Worm (Caenorhabditis elegans) whole organism, young adult: ENCODE results near the gene dlc-1.
A peak's percentile ranks its signal among the peaks of the same experiment; 100 is the strongest.

Experiments
- B0019.2 ChIP-seq: fragments of 200-800 bp; sonication (Bioruptor generic); conservative IDR thresholded peaks from 2 replicates; pipeline ENCODE4 v1.3.6; 2022; ENCODE audit warnings: missing genetic modification reagents, missing genetic modification characterization, missing compliant biosample characterization
- B0035.1 ChIP-seq: sonication (generic microtip); optimal IDR thresholded peaks from 2 replicates; lab custom pipeline; 2016; ENCODE audit warnings: missing genetic modification characterization, mild to moderate bottlenecking, missing compliant biosample characterization, missing genotype, missing genetic modification reagents
- D2030.7 ChIP-seq: fragments of 200-800 bp; sonication (Bioruptor generic); IDR thresholded peaks from 2 replicates; pipeline ENCODE4 v1.3.6; 2022; ENCODE audit warnings: missing genetic modification reagents, missing genetic modification characterization, missing compliant biosample characterization
- F23B12.7 ChIP-seq: sonication (generic microtip); optimal IDR thresholded peaks from 2 replicates; lab custom pipeline; 2017; ENCODE audit warnings: missing genetic modification characterization, mild to moderate bottlenecking, missing compliant biosample characterization, antibody characterized with exemption, moderate library complexity; ENCODE audit not compliant: insufficient read depth
- F33H1.4 ChIP-seq: fragments of 200-800 bp; sonication (Bioruptor generic); IDR thresholded peaks from 2 replicates; pipeline ENCODE4 v1.3.6; 2022; ENCODE audit warnings: missing genetic modification reagents, missing genetic modification characterization, missing compliant biosample characterization
- F37B4.10 ChIP-seq: fragments of 200-800 bp; sonication (Bioruptor generic); IDR thresholded peaks from 2 replicates; pipeline ENCODE4 v1.3.6; 2022; ENCODE audit warnings: missing genetic modification characterization, missing compliant biosample characterization
- F57C9.4 ChIP-seq: sonication (generic microtip); optimal IDR thresholded peaks from 2 replicates; lab custom pipeline; 2017; ENCODE audit warnings: mild to moderate bottlenecking, missing genetic modification characterization, missing compliant biosample characterization
- T26A5.8 ChIP-seq: sonication (generic microtip); optimal IDR thresholded peaks from 2 replicates; lab custom pipeline; 2016; ENCODE audit warnings: missing genetic modification characterization, missing compliant biosample characterization
- ZK185.1 ChIP-seq: sonication (generic microtip); optimal IDR thresholded peaks from 2 replicates; lab custom pipeline; 2016; ENCODE audit warnings: mild to moderate bottlenecking, missing genetic modification characterization, missing compliant biosample characterization; ENCODE audit not compliant: poor library complexity, severe bottlenecking
- ama-1 ChIP-seq, 3 experiments: fragments of 150-350 bp in 1 of 3; sonication (generic microtip) in 2 of 3; optimal IDR thresholded peaks; 2 replicates each; lab custom pipeline; 2014 to 2018; ENCODE audit warnings: missing biosample characterization in 2 of 3, missing genetic modification characterization in 2 of 3, missing genetic modification reagents in 2 of 3
- aptf-2 ChIP-seq: fragments of 200-800 bp; sonication (Bioruptor generic); conservative IDR thresholded peaks from 2 replicates; pipeline ENCODE4 v1.3.6; 2022; ENCODE audit warnings: missing genetic modification reagents, missing genetic modification characterization, missing compliant biosample characterization
- atf-7 ChIP-seq: sonication (generic microtip); optimal IDR thresholded peaks from 2 replicates; lab custom pipeline; 2017; ENCODE audit warnings: mild to moderate bottlenecking, missing genetic modification characterization, missing compliant biosample characterization
- athp-1 ChIP-seq: sonication (generic microtip); optimal IDR thresholded peaks from 2 replicates; lab custom pipeline; 2017; ENCODE audit warnings: mild to moderate bottlenecking, missing genetic modification characterization, missing compliant biosample characterization
- attf-5 ChIP-seq: fragments of 200-800 bp; sonication (Bioruptor generic); optimal IDR thresholded peaks from 2 replicates; lab custom pipeline; 2018; ENCODE audit warnings: mild to moderate bottlenecking, missing genetic modification characterization, missing compliant biosample characterization
- attf-6 ChIP-seq: fragments of 200-800 bp; sonication (Bioruptor generic); IDR thresholded peaks from 2 replicates; pipeline ENCODE4 v1.3.6; 2022; ENCODE audit warnings: missing genetic modification reagents, missing genetic modification characterization, missing compliant biosample characterization
- cebp-2 ChIP-seq: fragments of 200-800 bp; sonication (Bioruptor generic); IDR thresholded peaks from 2 replicates; pipeline ENCODE4 v1.3.6; 2022; ENCODE audit warnings: missing genetic modification characterization, missing compliant biosample characterization
- ceh-91 ChIP-seq: fragments of 200-800 bp; sonication (Bioruptor generic); IDR thresholded peaks from 2 replicates; pipeline ENCODE4 v1.3.6; 2022; ENCODE audit warnings: missing genetic modification reagents, missing genetic modification characterization, missing compliant biosample characterization
- efl-1 ChIP-seq: fragments of 150-350 bp; optimal IDR thresholded peaks from 2 replicates; lab custom pipeline; 2014; ENCODE audit warnings: missing biosample characterization, missing genetic modification reagents, missing genetic modification characterization
- egl-18 ChIP-seq: fragments of 200-800 bp; sonication (Bioruptor generic); IDR thresholded peaks from 2 replicates; pipeline ENCODE4 v1.3.6; 2022; ENCODE audit warnings: missing genetic modification reagents, missing genetic modification characterization, missing compliant biosample characterization
- egl-44 ChIP-seq: fragments of 200-800 bp; sonication (Bioruptor generic); IDR thresholded peaks from 2 replicates; pipeline ENCODE4 v1.3.6; 2022; ENCODE audit warnings: missing genetic modification reagents, missing genetic modification characterization, missing compliant biosample characterization
- egrh-3 ChIP-seq: fragments of 200-800 bp; sonication (Bioruptor generic); IDR thresholded peaks from 2 replicates; pipeline ENCODE4 v1.3.6; 2022; ENCODE audit warnings: missing genetic modification reagents, missing genetic modification characterization, missing compliant biosample characterization
- gei-17 ChIP-seq: fragments of 200-800 bp; sonication (Bioruptor generic); optimal IDR thresholded peaks from 2 replicates; lab custom pipeline; 2018; ENCODE audit warnings: mild to moderate bottlenecking, missing genetic modification characterization, missing compliant biosample characterization
- hsf-1 ChIP-seq: fragments of 200-800 bp; sonication (Bioruptor generic); IDR thresholded peaks from 2 replicates; pipeline ENCODE4 v1.3.6; 2022; ENCODE audit warnings: missing genetic modification reagents, missing genetic modification characterization, missing compliant biosample characterization
- let-607 ChIP-seq, 2 experiments: fragments of 200-800 bp in 1 of 2; sonication (Bioruptor generic) in 1 of 2; sonication (generic microtip) in 1 of 2; optimal IDR thresholded peaks; 2 replicates each; lab custom pipeline; 2016 to 2018; ENCODE audit warnings: mild to moderate bottlenecking in 2 of 2, missing compliant biosample characterization in 2 of 2, missing genetic modification characterization in 2 of 2, moderate library complexity in 2 of 2, missing genotype in 1 of 2
- lin-40 ChIP-seq: sonication (generic microtip); optimal IDR thresholded peaks from 2 replicates; lab custom pipeline; 2016; ENCODE audit warnings: missing genetic modification characterization, mild to moderate bottlenecking, missing compliant biosample characterization, missing genotype, missing genetic modification reagents
- lsl-1 ChIP-seq: fragments of 200-800 bp; sonication (Bioruptor generic); optimal IDR thresholded peaks from 2 replicates; lab custom pipeline; 2018; ENCODE audit warnings: mild to moderate bottlenecking, missing genetic modification characterization, moderate library complexity, missing compliant biosample characterization
- madf-6 ChIP-seq: fragments of 200-800 bp; sonication (Bioruptor generic); IDR thresholded peaks from 2 replicates; pipeline ENCODE4 v1.3.6; 2022; ENCODE audit warnings: missing genetic modification reagents, missing genetic modification characterization, missing compliant biosample characterization
- madf-8 ChIP-seq: fragments of 200-800 bp; sonication (Bioruptor generic); conservative IDR thresholded peaks from 2 replicates; pipeline ENCODE4 v1.3.6; 2022; ENCODE audit warnings: missing genetic modification reagents, missing genetic modification characterization, missing compliant biosample characterization
- mes-4 ChIP-seq: sonication (generic microtip); optimal IDR thresholded peaks from 2 replicates; lab custom pipeline; 2016; ENCODE audit warnings: missing genotype, missing genetic modification characterization, missing compliant biosample characterization
- nfya-2 ChIP-seq: fragments of 200-800 bp; sonication (Bioruptor generic); IDR thresholded peaks from 2 replicates; pipeline ENCODE4 v1.3.6; 2022; ENCODE audit warnings: missing genetic modification reagents, missing genetic modification characterization, missing compliant biosample characterization
- nhr-80 ChIP-seq: sonication (generic microtip); optimal IDR thresholded peaks from 2 replicates; lab custom pipeline; 2016; ENCODE audit warnings: missing genetic modification characterization, missing compliant biosample characterization
- repo-1 ChIP-seq: sonication (generic microtip); optimal IDR thresholded peaks from 2 replicates; lab custom pipeline; 2017; ENCODE audit warnings: mild to moderate bottlenecking, missing genetic modification characterization, missing compliant biosample characterization
- rpc-1 ChIP-seq, 2 experiments: fragments of 150-350 bp in 1 of 2; sonication (generic microtip) in 1 of 2; optimal IDR thresholded peaks; 2 replicates each; lab custom pipeline; 2014 to 2018; ENCODE audit warnings: missing biosample characterization in 1 of 2, missing genetic modification characterization in 1 of 2, missing genetic modification reagents in 1 of 2, missing genotype in 1 of 2
- sdz-38 ChIP-seq: sonication (generic microtip); optimal IDR thresholded peaks from 2 replicates; lab custom pipeline; 2016; ENCODE audit warnings: missing genotype, missing genetic modification characterization, missing compliant biosample characterization
- sea-2 ChIP-seq: fragments of 200-800 bp; sonication (Bioruptor generic); IDR thresholded peaks from 2 replicates; pipeline ENCODE4 v1.3.6; 2022; ENCODE audit warnings: missing genetic modification characterization, missing compliant biosample characterization
- snpc-1.1 ChIP-seq: sonication (generic microtip); optimal IDR thresholded peaks from 2 replicates; lab custom pipeline; 2017; ENCODE audit warnings: missing genetic modification characterization, mild to moderate bottlenecking, missing compliant biosample characterization, antibody characterized with exemption, moderate library complexity, missing genotype, missing genetic modification reagents; ENCODE audit not compliant: insufficient read depth
- snpc-1.3 ChIP-seq: sonication (generic microtip); optimal IDR thresholded peaks from 2 replicates; lab custom pipeline; 2017; ENCODE audit warnings: missing genetic modification characterization, mild to moderate bottlenecking, missing compliant biosample characterization, antibody characterized with exemption, moderate library complexity, missing genotype, missing genetic modification reagents; ENCODE audit not compliant: insufficient read depth
- tbp1 ChIP-seq: fragments of 200-800 bp; sonication (Bioruptor generic); optimal IDR thresholded peaks from 2 replicates; lab custom pipeline; 2018; ENCODE audit warnings: mild to moderate bottlenecking, missing genetic modification characterization, missing compliant biosample characterization
- unc-62 ChIP-seq: fragments of 150-350 bp; optimal IDR thresholded peaks from 2 replicates; lab custom pipeline; 2014; ENCODE audit warnings: missing biosample characterization, missing genetic modification reagents, missing genetic modification characterization
- zfh-2 ChIP-seq: fragments of 200-800 bp; sonication (Bioruptor generic); conservative IDR thresholded peaks from 2 replicates; pipeline ENCODE4 v1.3.6; 2022; ENCODE audit warnings: missing genetic modification reagents, missing genetic modification characterization, missing compliant biosample characterization
- ztf-18 ChIP-seq: sonication (generic microtip); optimal IDR thresholded peaks from 2 replicates; lab custom pipeline; 2016; ENCODE audit warnings: missing genotype, mild to moderate bottlenecking, missing genetic modification characterization, missing compliant biosample characterization
- ztf-22 ChIP-seq: fragments of 200-800 bp; sonication (Bioruptor generic); optimal IDR thresholded peaks from 2 replicates; lab custom pipeline; 2018; ENCODE audit warnings: mild to moderate bottlenecking, missing genetic modification characterization, moderate library complexity, missing compliant biosample characterization

The dlc-1 gene

ce11 chrIII:6431766-6432228 lies 31.8 kb downstream of the dlc-1 start, which contains the start of the genes mrps-17 and txdc-9 (continued):
- peak; percentile 27 for TF ChIP-seq snpc-1.1 (tag; lab: Kevin White, UChicago)
- TF ChIP-seq mes-4 (tag; lab: Kevin White, UChicago) = no peak
- 0 out of 2 replicates have a peak, but pooled peaks have one; percentile 19 for TF ChIP-seq D2030.7
- no peak for TF ChIP-seq nfya-2 (GFP tag; lab: Robert Waterston, UW)
- no peak for TF ChIP-seq F57C9.4 (tag; lab: Kevin White, UChicago)
- peak in 1 of 2 experiments; percentile 35 for TF ChIP-seq let-607 (tag; optimal IDR thresholded peaks at IDR 0.05; lab: Kevin White, UChicago)
- TF ChIP-seq ztf-18 = peak; percentile 55
- TF ChIP-seq rpc-1 (optimal IDR thresholded peaks at IDR 0.05; lab: Kevin White, UChicago) = no peak
- no peak for TF ChIP-seq rpc-1 (tag; optimal IDR thresholded peaks at IDR 0.05; lab: Kevin White, UChicago)
- TF ChIP-seq F37B4.10 (GFP tag; lab: Robert Waterston, UW) = no peak
- TF ChIP-seq B0019.2 (GFP tag; lab: Robert Waterston, UW) = 0 out of 2 replicates have a peak, but pooled peaks have one; percentile 39
- 0 out of 2 replicates have a peak, but pooled peaks have one; percentile 27 for TF ChIP-seq hsf-1
- peak; percentile 33 for TF ChIP-seq lin-40
- no peak for TF ChIP-seq cebp-2
- no peak for TF ChIP-seq athp-1
- TF ChIP-seq egl-44 (GFP tag; lab: Robert Waterston, UW) = no peak
- TF ChIP-seq ZK185.1 (tag; lab: Kevin White, UChicago) = peak; percentile 5
- peak; percentile 71 for TF ChIP-seq attf-5
- TF ChIP-seq zfh-2 = no peak
- peak; percentile 47 for TF ChIP-seq efl-1 (GFP tag; lab: Kevin White, UChicago)
- TF ChIP-seq snpc-1.3 (tag; lab: Kevin White, UChicago) = peak; percentile 70
- peak; percentile 85 for TF ChIP-seq F23B12.7

ce11 chrIII:6430834-6431233 lies 32.7 kb downstream of the dlc-1 start, which contains the start of gene popl-1:
Gene popl-1 (minus strand): TSS chrIII:6430934.
- TF ChIP-seq cebp-2 (no peak), ama-1 (optimal IDR thresholded peaks at IDR 0.05; lab: Kevin White, UChicago) (no peak), ama-1 (GFP tag; optimal IDR thresholded peaks at IDR 0.05; lab: Kevin White, UChicago) (no peak), sea-2 (no peak), D2030.7 (no peak), ztf-22 (GFP tag; lab: Kevin White, UChicago) (no peak), atf-7 (tag; lab: Kevin White, UChicago) (no peak), attf-6 (GFP tag; lab: Robert Waterston, UW) (no peak), unc-62 (GFP tag; lab: Kevin White, UChicago) (no peak)
- TF ChIP-seq, all 124 proteins: peak for 0

ce11 chrIII:6427205-6427604 lies 36.4 kb downstream of the dlc-1 start, which contains the start of gene C05D11.8:
Gene C05D11.8 (minus strand): TSS chrIII:6427305.
- TF ChIP-seq cebp-2 (no peak), B0035.1 (tag; lab: Kevin White, UChicago) (no peak), egl-18 (GFP tag; lab: Robert Waterston, UW) (no peak), lsl-1 (GFP tag; lab: Kevin White, UChicago) (no peak), madf-8 (GFP tag; lab: Robert Waterston, UW) (no peak), aptf-2 (GFP tag; lab: Robert Waterston, UW) (no peak), ama-1 (optimal IDR thresholded peaks at IDR 0.05; lab: Kevin White, UChicago) (no peak), ama-1 (GFP tag; optimal IDR thresholded peaks at IDR 0.05; lab: Kevin White, UChicago) (no peak), attf-5 (no peak), F33H1.4 (GFP tag; lab: Robert Waterston, UW) (no peak), repo-1 (tag; lab: Kevin White, UChicago) (no peak), ztf-18 (no peak), egrh-3 (no peak), gei-17 (GFP tag; lab: Kevin White, UChicago) (no peak), T26A5.8 (tag; lab: Kevin White, UChicago) (no peak), nhr-80 (tag; lab: Kevin White, UChicago) (no peak), madf-6 (GFP tag; lab: Robert Waterston, UW) (no peak), ceh-91 (GFP tag; lab: Robert Waterston, UW) (no peak), sdz-38 (tag; lab: Kevin White, UChicago) (no peak), tbp1 (no peak)
